Fruit fly (Drosophila melanogaster): ENCODE data around the gene CG5280.
A peak's percentile ranks its signal among the peaks of the same experiment; 100 is the strongest.

The CG5280 gene

dm6 chr3L:8954648-8955033 lies 35.4 kb downstream of the CG5280 start, which contains the start of gene GNBP3 (continued):
- TF ChIP-seq CG11504 (tag; optimal IDR thresholded peaks at IDR 0.05), result peak; percentile 80
- TF ChIP-seq CG11085 (GFP tag; IDR thresholded peaks at IDR 0.05), result 0 out of 2 replicates have a peak, but pooled peaks have one; percentile 51
- TF ChIP-seq CG31441 (GFP tag; IDR thresholded peaks at IDR 0.05), result peak; percentile 71
- TF ChIP-seq CG12104 (GFP tag; optimal IDR thresholded peaks at IDR 0.05), result peak; percentile 22
- TF ChIP-seq CG6765 (GFP tag; optimal IDR thresholded peaks at IDR 0.05), result peak; percentile 2
- TF ChIP-seq al (GFP tag; IDR thresholded peaks at IDR 0.05), result peak; percentile 39
- TF ChIP-seq CG1529 (GFP tag; optimal IDR thresholded peaks at IDR 0.05), result no peak
- TF ChIP-seq hkb (optimal IDR thresholded peaks at IDR 0.05), result no peak
- peak; percentile 87 for TF ChIP-seq hkb (GFP tag; IDR thresholded peaks at IDR 0.05)
- peak; percentile 19 for TF ChIP-seq Oli (tag; optimal IDR thresholded peaks at IDR 0.05)
- no peak for TF ChIP-seq ato (GFP tag; IDR thresholded peaks at IDR 0.05; ENCODE audit: partially characterized antibody)
- no peak for TF ChIP-seq Dp (GFP tag; optimal IDR thresholded peaks at IDR 0.05)
- no peak for TF ChIP-seq Hmr (GFP tag; optimal IDR thresholded peaks at IDR 0.05)
- peak; percentile 88 for TF ChIP-seq CG3281 (GFP tag; optimal IDR thresholded peaks at IDR 0.05)
- peak; percentile 69 for TF ChIP-seq CG32532 (GFP tag; IDR thresholded peaks at IDR 0.05)
- no peak for TF ChIP-seq gfzf (GFP tag; optimal IDR thresholded peaks at IDR 0.05)
- no peak for TF ChIP-seq CG7963 (GFP tag; IDR thresholded peaks at IDR 0.05; ENCODE audit: partially characterized antibody)
- TF ChIP-seq CG8924 (tag; optimal IDR thresholded peaks at IDR 0.05), result peak; percentile 36
- TF ChIP-seq schlank (tag; optimal IDR thresholded peaks at IDR 0.05), result no peak
- TF ChIP-seq H2.0 (GFP tag; IDR thresholded peaks at IDR 0.05), result no peak
- TF ChIP-seq Hr39 (optimal IDR thresholded peaks at IDR 0.05), result no peak
- peak; percentile 80 for TF ChIP-seq CG34376 (GFP tag; optimal IDR thresholded peaks at IDR 0.05)
- no peak for TF ChIP-seq crol (GFP tag; IDR thresholded peaks at IDR 0.05)
- peak; percentile 34 for TF ChIP-seq Fer2 (tag; optimal IDR thresholded peaks at IDR 0.05)
- TF ChIP-seq bab2 (GFP tag; optimal IDR thresholded peaks at IDR 0.05), result peak; percentile 59
- peak; percentile 50 for TF ChIP-seq nmo (GFP tag; optimal IDR thresholded peaks at IDR 0.05)
- peak; percentile 17 for TF ChIP-seq Usf (GFP tag; optimal IDR thresholded peaks at IDR 0.05)
- TF ChIP-seq Xbp1 (GFP tag; optimal IDR thresholded peaks at IDR 0.05), result peak; percentile 42
- TF ChIP-seq Sox102F (GFP tag; optimal IDR thresholded peaks at IDR 0.05), result peak; percentile 25
- TF ChIP-seq HLH3B (GFP tag; IDR thresholded peaks at IDR 0.05), result peak; percentile 65; the same call in 1 of the 2 replicates
- TF ChIP-seq CG4617 (GFP tag; optimal IDR thresholded peaks at IDR 0.05; ENCODE audit: borderline replicate concordance), result no peak
- no peak for TF ChIP-seq pzg (GFP tag; optimal IDR thresholded peaks at IDR 0.05)
- TF ChIP-seq Atf3 (GFP tag; optimal IDR thresholded peaks at IDR 0.05), result no peak
- peak; percentile 38 for TF ChIP-seq Ets65A (GFP tag)
- peak; percentile 53 for TF ChIP-seq CG13424 (tag; optimal IDR thresholded peaks at IDR 0.05)
- no peak for TF ChIP-seq hb (GFP tag; IDR thresholded peaks at IDR 0.05; ENCODE audit: partially characterized antibody)
- no peak for TF ChIP-seq D (optimal IDR thresholded peaks at IDR 0.05)
- TF ChIP-seq D (GFP tag; optimal IDR thresholded peaks at IDR 0.05), result peak; percentile 21
- peak; percentile 44 for TF ChIP-seq CG10209 (GFP tag; optimal IDR thresholded peaks at IDR 0.05)
- peak; percentile 78 for TF ChIP-seq sisA (GFP tag; IDR thresholded peaks at IDR 0.05)
- peak; percentile 70 for TF ChIP-seq dmrt99B (tag; optimal IDR thresholded peaks at IDR 0.05)
- peak; percentile 91 for TF ChIP-seq nom (GFP tag; optimal IDR thresholded peaks at IDR 0.05)
- TF ChIP-seq eyg (GFP tag; optimal IDR thresholded peaks at IDR 0.05), result no peak
- TF ChIP-seq gsb-n (tag; optimal IDR thresholded peaks at IDR 0.05), result peak; percentile 35
- TF ChIP-seq CG10959 (GFP tag; IDR thresholded peaks at IDR 0.05), result peak; percentile 69
- TF ChIP-seq Vsx1 (GFP tag; optimal IDR thresholded peaks at IDR 0.05), result peak; percentile 41
- TF ChIP-seq CG13775 (GFP tag; optimal IDR thresholded peaks at IDR 0.05), result peak; percentile 49
- no peak for TF ChIP-seq CG34422 (GFP tag; IDR thresholded peaks at IDR 0.05)
- peak; percentile 82 for TF ChIP-seq CG15696 (tag; optimal IDR thresholded peaks at IDR 0.05)
- no peak for TF ChIP-seq CG4360 (GFP tag; IDR thresholded peaks at IDR 0.05)
- no peak for TF ChIP-seq HLHmδ (GFP tag; optimal IDR thresholded peaks at IDR 0.05)
- TF ChIP-seq CG2120 (GFP tag; optimal IDR thresholded peaks at IDR 0.05), result peak; percentile 69
